Worm (Caenorhabditis elegans) whole organism, late embryonic: ENCODE results near the gene C47E12.12.

Experiments used
- ama-1 ChIP-seq: fragments of 150-350 bp; optimal IDR thresholded peaks from 2 replicates; lab custom pipeline; 2014
- ceh-18 ChIP-seq: sonication (generic microtip); optimal IDR thresholded peaks from 2 replicates; lab custom pipeline; 2016; ENCODE audit warnings: missing genetic modification characterization, missing compliant biosample characterization
- elt-2 ChIP-seq: sonication (generic microtip); optimal IDR thresholded peaks from 2 replicates; lab custom pipeline; 2016; ENCODE audit warnings: missing genetic modification reagents, missing genetic modification characterization, missing compliant biosample characterization
- hlh-30 ChIP-seq: sonication (generic microtip); optimal IDR thresholded peaks from 2 replicates; lab custom pipeline; 2017; ENCODE audit warnings: antibody characterized with exemption, missing genetic modification characterization, missing compliant biosample characterization; ENCODE audit not compliant: insufficient read depth
- madf-2 ChIP-seq: sonication (generic microtip); optimal IDR thresholded peaks from 2 replicates; lab custom pipeline; 2017; ENCODE audit warnings: missing genetic modification characterization, missing compliant biosample characterization
- nhr-11 ChIP-seq: fragments of 150-350 bp; optimal IDR thresholded peaks from 2 replicates; lab custom pipeline; 2014; ENCODE audit warnings: missing biosample characterization, missing genetic modification characterization
- pha-4 ChIP-seq: fragments of 150-350 bp; optimal IDR thresholded peaks from 2 replicates; lab custom pipeline; 2018; ENCODE audit warnings: missing biosample characterization, missing genetic modification reagents, missing genetic modification characterization
- tbx-2 ChIP-seq: sonication (generic microtip); optimal IDR thresholded peaks from 2 replicates; lab custom pipeline; 2016; ENCODE audit warnings: missing genetic modification characterization, missing compliant biosample characterization

DNA sequence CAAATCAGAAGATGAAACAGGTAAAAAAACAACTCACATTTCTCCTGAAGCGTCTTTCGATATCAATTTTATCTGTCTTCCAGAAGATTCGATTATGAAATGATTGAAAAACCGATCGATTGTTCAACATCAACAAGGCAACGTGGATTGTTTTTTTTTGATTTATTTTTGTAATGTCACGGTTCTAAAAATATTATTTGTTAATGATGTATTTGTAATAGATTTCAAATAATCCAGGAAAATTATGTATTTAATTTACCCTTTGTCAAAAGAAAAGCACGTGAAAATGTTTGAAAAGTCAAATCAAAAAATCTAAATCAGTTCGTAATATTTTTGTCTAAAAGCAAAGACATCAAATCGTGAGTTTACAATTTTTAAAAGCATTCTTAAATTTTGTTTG is 3.4 kb downstream of the C47E12.12 start, which contains the start of the genes kin-5 and C47E12.11:
- TF ChIP-seq ceh-18 (tag; lab: Kevin White, UChicago), result no peak
- no peak for TF ChIP-seq tbx-2
- TF ChIP-seq nhr-11 (tag; lab: Kevin White, UChicago), result no peak
- no peak for TF ChIP-seq madf-2
- no peak for TF ChIP-seq elt-2 (tag; lab: Kevin White, UChicago)
- TF ChIP-seq pha-4 (tag; lab: Kevin White, UChicago), result no peak
- no peak for TF ChIP-seq ama-1 (lab: Kevin White, UChicago)
- no peak for TF ChIP-seq hlh-30
